Fruit fly (Drosophila melanogaster): ENCODE data around the gene NimC1.

Gene NimC1

dm6 chr2L:13972847-13973246 is 3.7 kb downstream of the NimC1 start, which contains the start of gene He:
TSS of gene He (minus strand) at chr2L:13972947.
- TF ChIP-seq Dfd (GFP tag; optimal IDR thresholded peaks at IDR 0.05), result no peak
- TF ChIP-seq HLH106 (tag; optimal IDR thresholded peaks at IDR 0.05), result no peak
- no peak for TF ChIP-seq sv (GFP tag; optimal IDR thresholded peaks at IDR 0.05)
- TF ChIP-seq Rel (GFP tag; optimal IDR thresholded peaks at IDR 0.05), result no peak
- no peak for TF ChIP-seq Rel (tag; optimal IDR thresholded peaks at IDR 0.05)
- no peak for TF ChIP-seq fru (GFP tag; optimal IDR thresholded peaks at IDR 0.05)
- no peak for TF ChIP-seq lola (GFP tag; optimal IDR thresholded peaks at IDR 0.05)
- no peak for TF ChIP-seq ey (GFP tag; optimal IDR thresholded peaks at IDR 0.05)
- TF ChIP-seq jim (GFP tag; optimal IDR thresholded peaks at IDR 0.05), result no peak
- no peak for TF ChIP-seq dmrt93B (GFP tag; optimal IDR thresholded peaks at IDR 0.05)
- TF ChIP-seq Myc (optimal IDR thresholded peaks at IDR 0.05), result no peak
- no peak for TF ChIP-seq Abd-B (GFP tag; optimal IDR thresholded peaks at IDR 0.05)
- no peak for TF ChIP-seq Hnf4 (GFP tag; optimal IDR thresholded peaks at IDR 0.05)
- TF ChIP-seq pan (optimal IDR thresholded peaks at IDR 0.05), result no peak

dm6 chr2L:13969876-13970275 is 6.7 kb downstream of the NimC1 start, which contains the start of the genes NimB4 and NimB5:
TSS of gene NimB4 (minus strand) at chr2L:13969976.
TSS of gene NimB5 (plus strand) at chr2L:13970177.
- TF ChIP-seq HLH106 (tag; optimal IDR thresholded peaks at IDR 0.05), result no peak
- no peak for TF ChIP-seq GATAd (GFP tag; optimal IDR thresholded peaks at IDR 0.05)
- no peak for TF ChIP-seq Jra (GFP tag; optimal IDR thresholded peaks at IDR 0.05)

dm6 chr2L:13967846-13968350 is 8.7 kb downstream of the NimC1 start, which contains the start of gene NimB3:
TSS of gene NimB3 (minus strand) at chr2L:13967985.
- TF ChIP-seq br (GFP tag; optimal IDR thresholded peaks at IDR 0.05) (peak; percentile 60), Rel (GFP tag; optimal IDR thresholded peaks at IDR 0.05) (no peak), Rel (tag; optimal IDR thresholded peaks at IDR 0.05) (peak; percentile 93), jim (GFP tag; optimal IDR thresholded peaks at IDR 0.05) (no peak), Hr78 (GFP tag; optimal IDR thresholded peaks at IDR 0.05) (no peak), h (GFP tag; optimal IDR thresholded peaks at IDR 0.05) (peak; percentile 41), woc (GFP tag; optimal IDR thresholded peaks at IDR 0.05) (peak; percentile 9)

- TF ChIP-seq h (GFP tag; optimal IDR thresholded peaks at IDR 0.05), result no peak
- no peak for TF ChIP-seq Rel (GFP tag; optimal IDR thresholded peaks at IDR 0.05)
- TF ChIP-seq Rel (tag; optimal IDR thresholded peaks at IDR 0.05), result peak; percentile 42
These were observed 9.7 kb downstream of the NimC1 start, which contains the start of gene NimB2 for dm6 chr2L:13966732-13967316. TSS of gene NimB2 (minus strand) at chr2L:13967018.

dm6 chr2L:13963467-13964122 is 13.0 kb downstream of the NimC1 start, which contains the start of gene NimB1:
TSS of gene NimB1 (plus strand) at chr2L:13963507.
- TF ChIP-seq psq (GFP tag; optimal IDR thresholded peaks at IDR 0.05), result no peak
- TF ChIP-seq Abd-B (GFP tag; optimal IDR thresholded peaks at IDR 0.05), result no peak
- no peak for TF ChIP-seq Rel (GFP tag; optimal IDR thresholded peaks at IDR 0.05)
- TF ChIP-seq Rel (tag; optimal IDR thresholded peaks at IDR 0.05), result peak; percentile 94

- no peak for TF ChIP-seq usp (GFP tag; optimal IDR thresholded peaks at IDR 0.05)
- peak; percentile 7 for TF ChIP-seq Myc (optimal IDR thresholded peaks at IDR 0.05)
- no peak for TF ChIP-seq Hnf4 (GFP tag; optimal IDR thresholded peaks at IDR 0.05)
- no peak for TF ChIP-seq Hr78 (GFP tag; optimal IDR thresholded peaks at IDR 0.05)
- TF ChIP-seq Dif (GFP tag; optimal IDR thresholded peaks at IDR 0.05; ENCODE audit: partially characterized antibody), result peak; percentile 34
These were observed 16.2 kb downstream of the NimC1 start for dm6 chr2L:13960399-13960798.

- TF ChIP-seq Dif (GFP tag; optimal IDR thresholded peaks at IDR 0.05; ENCODE audit: partially characterized antibody) (no peak), HLH106 (tag; optimal IDR thresholded peaks at IDR 0.05) (no peak), Hnf4 (GFP tag; optimal IDR thresholded peaks at IDR 0.05) (no peak), foxo (GFP tag; optimal IDR thresholded peaks at IDR 0.05) (no peak), Abd-B (GFP tag; optimal IDR thresholded peaks at IDR 0.05) (no peak), ey (GFP tag; optimal IDR thresholded peaks at IDR 0.05) (no peak), psq (GFP tag; optimal IDR thresholded peaks at IDR 0.05) (no peak), GATAd (GFP tag; optimal IDR thresholded peaks at IDR 0.05) (no peak), brk (GFP tag; optimal IDR thresholded peaks at IDR 0.05) (no peak)
These were observed 19.3 kb downstream of the NimC1 start, which contains the start of gene NimA for dm6 chr2L:13957239-13957638. TSS of gene NimA (plus strand) at chr2L:13957539.
